Fruit fly (Drosophila melanogaster) whole organism, embryonic: Measurements from ENCODE around the gene udt.

Experiments
- Blimp-1 ChIP-seq: fragments of 200-800 bp; sonication (Bioruptor generic); optimal IDR thresholded peaks from 3 replicates; lab custom pipeline; 2018; ENCODE audit warnings: missing biosample characterization, missing genetic modification characterization, mild to moderate bottlenecking, moderate library complexity, missing genetic modification reagents
- CG12104 ChIP-seq: fragments of 200-800 bp; sonication (Bioruptor generic); optimal IDR thresholded peaks from 3 replicates; lab custom pipeline; 2016; ENCODE audit warnings: missing biosample characterization, missing genetic modification characterization
- CG12769 ChIP-seq: fragments of 200-800 bp; sonication (Bioruptor generic); optimal IDR thresholded peaks from 2 replicates; lab custom pipeline; 2019; ENCODE audit warnings: missing biosample characterization, mild to moderate bottlenecking, missing genetic modification characterization, moderate library complexity
- CG12942 ChIP-seq: fragments of 200-800 bp; sonication (Bioruptor generic); optimal IDR thresholded peaks from 3 replicates; lab custom pipeline; 2016; ENCODE audit warnings: missing biosample characterization, missing genetic modification characterization
- CG14050 ChIP-seq: fragments of 200-800 bp; sonication (Bioruptor generic); IDR thresholded peaks from 3 replicates; pipeline ENCODE4 v1.3.6; 2022; ENCODE audit warnings: missing biosample characterization, missing genetic modification characterization
- CG1792 ChIP-seq: fragments of 200-800 bp; sonication (Bioruptor generic); optimal IDR thresholded peaks from 2 replicates; lab custom pipeline; 2016; ENCODE audit warnings: missing biosample characterization, missing genetic modification characterization
- CG31365 ChIP-seq: fragments of 200-800 bp; sonication (Bioruptor generic); optimal IDR thresholded peaks from 2 replicates; lab custom pipeline; 2018; ENCODE audit warnings: missing biosample characterization, mild to moderate bottlenecking, missing genetic modification characterization
- CG3281 ChIP-seq: fragments of 200-800 bp; sonication (Bioruptor generic); optimal IDR thresholded peaks from 3 replicates; lab custom pipeline; 2017; ENCODE audit warnings: missing biosample characterization, mild to moderate bottlenecking, missing genetic modification characterization
- CG42726 ChIP-seq: fragments of 200-800 bp; sonication (Bioruptor generic); IDR thresholded peaks from 2 replicates; pipeline ENCODE4 v1.3.6; 2022; ENCODE audit warnings: missing biosample characterization, missing genetic modification characterization; ENCODE audit not compliant: partially characterized antibody
- CG5245 ChIP-seq: fragments of 200-800 bp; sonication (Bioruptor generic); optimal IDR thresholded peaks from 3 replicates; lab custom pipeline; 2016; ENCODE audit warnings: missing biosample characterization, missing genetic modification characterization
- CG7786 ChIP-seq: fragments of 200-800 bp; sonication (Bioruptor generic); optimal IDR thresholded peaks from 2 replicates; lab custom pipeline; 2016; ENCODE audit warnings: missing biosample characterization, missing genetic modification characterization
- CG7928 ChIP-seq: fragments of 200-800 bp; sonication (Bioruptor generic); optimal IDR thresholded peaks from 2 replicates; lab custom pipeline; 2017; ENCODE audit warnings: missing biosample characterization, mild to moderate bottlenecking, missing genetic modification characterization
- CG9437 ChIP-seq: fragments of 200-800 bp; sonication (Bioruptor generic); optimal IDR thresholded peaks from 2 replicates; lab custom pipeline; 2018; ENCODE audit warnings: missing biosample characterization, mild to moderate bottlenecking, missing genetic modification characterization
- Doc3 ChIP-seq: fragments of 200-800 bp; sonication (Bioruptor generic); IDR thresholded peaks from 3 replicates; pipeline ENCODE4 v1.3.6; 2022; ENCODE audit warnings: missing biosample characterization, missing genetic modification characterization; ENCODE audit not compliant: partially characterized antibody
- HmgD ChIP-seq: fragments of 200-800 bp; sonication (Bioruptor generic); optimal IDR thresholded peaks from 3 replicates; lab custom pipeline; 2016; ENCODE audit warnings: missing biosample characterization, missing genetic modification characterization
- NFAT ChIP-seq: fragments of 200-800 bp; sonication (Bioruptor generic); IDR thresholded peaks from 2 replicates; pipeline ENCODE4 v1.3.6; 2022; ENCODE audit warnings: missing biosample characterization, missing genetic modification characterization
- abd-A ChIP-seq: fragments of 200-800 bp; sonication (Bioruptor generic); optimal IDR thresholded peaks from 3 replicates; lab custom pipeline; 2019; ENCODE audit warnings: missing biosample characterization, mild to moderate bottlenecking, missing genetic modification characterization, moderate library complexity
- aop ChIP-seq: fragments of 200-800 bp; sonication (Bioruptor generic); IDR thresholded peaks from 2 replicates; pipeline ENCODE4 v1.3.6; 2022; ENCODE audit warnings: missing biosample characterization, missing genetic modification characterization
- ap ChIP-seq: fragments of 200-800 bp; sonication (Bioruptor generic); IDR thresholded peaks from 2 replicates; pipeline ENCODE4 v1.3.6; 2022; ENCODE audit warnings: missing biosample characterization, missing genetic modification characterization
- bigmax ChIP-seq: fragments of 200-800 bp; sonication (Bioruptor generic); optimal IDR thresholded peaks from 2 replicates; lab custom pipeline; 2018; ENCODE audit warnings: missing biosample characterization, mild to moderate bottlenecking, missing genetic modification characterization
- cwo ChIP-seq: fragments of 200-800 bp; sonication (Bioruptor generic); optimal IDR thresholded peaks from 3 replicates; lab custom pipeline; 2017; ENCODE audit warnings: missing biosample characterization, missing genetic modification characterization, mild to moderate bottlenecking, moderate library complexity, missing genetic modification reagents
- dm ChIP-seq: fragments of 200-800 bp; sonication (Bioruptor generic); optimal IDR thresholded peaks from 3 replicates; lab custom pipeline; 2016; ENCODE audit warnings: missing biosample characterization, missing genetic modification characterization
- ewg ChIP-seq: fragments of 200-800 bp; sonication (Bioruptor generic); optimal IDR thresholded peaks from 3 replicates; lab custom pipeline; 2017; ENCODE audit warnings: mild to moderate bottlenecking, missing biosample characterization, missing genetic modification reagents, missing genetic modification characterization
- grn ChIP-seq: fragments of 200-800 bp; sonication (Bioruptor generic); optimal IDR thresholded peaks from 3 replicates; lab custom pipeline; 2017; ENCODE audit warnings: missing biosample characterization, missing genetic modification characterization
- mirr ChIP-seq: fragments of 200-800 bp; sonication (Bioruptor generic); optimal IDR thresholded peaks from 3 replicates; lab custom pipeline; 2018; ENCODE audit warnings: missing biosample characterization, mild to moderate bottlenecking, missing genetic modification characterization
- oc ChIP-seq: fragments of 200-800 bp; sonication (Bioruptor generic); optimal IDR thresholded peaks from 2 replicates; lab custom pipeline; 2018; ENCODE audit warnings: missing biosample characterization, mild to moderate bottlenecking, missing genetic modification characterization, moderate library complexity
- otp ChIP-seq: fragments of 200-800 bp; sonication (Bioruptor generic); IDR thresholded peaks from 3 replicates; pipeline ENCODE4, ENCODE4 v1.3.6; 2022; ENCODE audit warnings: missing biosample characterization, missing genetic modification characterization
- phol ChIP-seq: fragments of 200-800 bp; sonication (Bioruptor generic); optimal IDR thresholded peaks from 3 replicates; lab custom pipeline; 2018; ENCODE audit warnings: missing biosample characterization, mild to moderate bottlenecking, missing genetic modification characterization, moderate library complexity
- pnt ChIP-seq: fragments of 200-800 bp; sonication (Bioruptor generic); optimal IDR thresholded peaks from 3 replicates; lab custom pipeline; 2016; ENCODE audit warnings: missing biosample characterization, missing genetic modification characterization
- run ChIP-seq: fragments of 200-800 bp; sonication (Bioruptor generic); optimal IDR thresholded peaks from 3 replicates; lab custom pipeline; 2018; ENCODE audit warnings: missing biosample characterization, mild to moderate bottlenecking, missing genetic modification characterization
- sug ChIP-seq: fragments of 200-800 bp; optimal IDR thresholded peaks from 2 replicates; lab custom pipeline; 2019; ENCODE audit warnings: missing biosample characterization, mild to moderate bottlenecking, missing genetic modification characterization, moderate library complexity
- tx ChIP-seq: fragments of 200-800 bp; sonication (Bioruptor generic); optimal IDR thresholded peaks from 2 replicates; lab custom pipeline; 2016; ENCODE audit warnings: missing biosample characterization, missing genetic modification characterization
- unc-4 ChIP-seq: fragments of 200-800 bp; sonication (Bioruptor generic); IDR thresholded peaks from 2 replicates; pipeline ENCODE4 v1.3.6; 2022; ENCODE audit warnings: missing biosample characterization, missing genetic modification characterization; ENCODE audit not compliant: partially characterized antibody
- vvl ChIP-seq: fragments of 200-800 bp; sonication (Bioruptor generic); IDR thresholded peaks from 2 replicates; pipeline ENCODE4 v1.3.6; 2022; ENCODE audit warnings: missing biosample characterization, missing genetic modification characterization
- yki ChIP-seq: fragments of >200 bp; optimal IDR thresholded peaks from 3 replicates; lab custom pipeline; 2018

The udt gene

DNA sequence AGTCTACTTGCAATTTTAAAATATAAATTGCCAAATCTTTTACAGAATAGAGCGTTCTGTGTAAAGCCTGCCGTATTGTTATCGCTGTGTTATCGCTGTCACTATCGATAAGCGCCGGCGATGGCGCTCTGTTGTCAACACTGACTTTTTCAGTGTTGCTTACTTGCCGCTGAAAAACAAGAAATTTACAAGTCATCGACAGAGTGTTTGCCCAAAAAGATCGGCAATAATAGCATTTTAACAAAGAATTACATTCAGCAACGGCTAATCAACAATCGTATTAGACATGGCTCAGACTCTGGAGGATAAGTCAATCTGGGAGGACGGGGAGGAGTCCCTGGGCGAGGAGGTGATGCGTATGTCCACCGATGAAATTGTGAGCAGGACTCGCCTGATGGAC is 10.3 kb downstream of the udt start, which contains the start of the genes RanBP3 and Rpt5 (continued):
- TF ChIP-seq CG7786 (GFP tag; lab: Kevin White, UChicago), result peak; percentile 65
- TF ChIP-seq phol, result peak; percentile 61
- TF ChIP-seq CG7928 (GFP tag; lab: Kevin White, UChicago), result no peak
- TF ChIP-seq sug (tag; lab: Kevin White, UChicago), result no peak
- peak; percentile 7 for TF ChIP-seq CG5245 (GFP tag; lab: Kevin White, UChicago)
- peak; percentile 58 for TF ChIP-seq dm (GFP tag; lab: Kevin White, UChicago)
- TF ChIP-seq Doc3 (GFP tag; lab: Robert Waterston, UW), result peak; percentile 66
- peak; percentile 55 for TF ChIP-seq HmgD (GFP tag; lab: Kevin White, UChicago)
- peak; percentile 82 for TF ChIP-seq unc-4 (GFP tag; lab: Robert Waterston, UW)
- peak; percentile 65 for TF ChIP-seq CG1792 (GFP tag; lab: Kevin White, UChicago)
- TF ChIP-seq bigmax, result no peak
- TF ChIP-seq pnt (GFP tag; lab: Kevin White, UChicago), result no peak
- TF ChIP-seq ap (GFP tag; lab: Robert Waterston, UW), result no peak
- TF ChIP-seq CG31365 (tag; lab: Kevin White, UChicago), result no peak
- TF ChIP-seq yki (lab: Kevin White, UChicago), result no peak
- TF ChIP-seq CG12104, result peak; percentile 0
- no peak for TF ChIP-seq CG14050 (GFP tag; lab: Robert Waterston, UW)
- TF ChIP-seq abd-A (tag; lab: Kevin White, UChicago), result no peak
- TF ChIP-seq CG12942 (GFP tag; lab: Kevin White, UChicago), result peak; percentile 32
- TF ChIP-seq CG9437, result no peak
- peak; percentile 44 for TF ChIP-seq tx (GFP tag; lab: Kevin White, UChicago)
- no peak for TF ChIP-seq ewg
- peak; percentile 79; the same call in 1 of the 2 replicates for TF ChIP-seq CG42726 (GFP tag; lab: Robert Waterston, UW)
- peak; percentile 44 for TF ChIP-seq mirr

DNA sequence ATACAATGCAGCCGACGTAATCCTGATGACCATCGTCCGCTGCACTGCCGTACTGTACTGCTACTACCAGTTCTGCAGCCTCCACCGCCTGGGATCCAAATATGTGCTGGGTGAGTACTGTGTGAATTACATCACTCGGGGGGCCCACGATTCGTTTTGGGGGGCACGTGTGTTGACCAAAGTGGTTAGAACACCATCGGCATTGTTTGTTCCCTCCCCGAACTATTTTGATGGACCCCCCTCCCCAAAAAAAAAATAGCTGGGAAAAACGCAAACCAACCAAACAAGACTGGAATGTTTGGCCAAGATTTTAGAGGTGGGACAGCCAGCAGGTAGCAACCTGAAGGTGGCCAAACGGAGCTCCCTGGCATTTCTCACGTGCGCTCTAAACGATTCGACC is 15.6 kb downstream of the udt start:
- TF ChIP-seq cwo (GFP tag; lab: Kevin White, UChicago) (peak; percentile 57), CG3281 (GFP tag; lab: Kevin White, UChicago) (no peak), otp (GFP tag; lab: Robert Waterston, UW) (peak; percentile 31; the same call in 1 of the 3 replicates)

DNA sequence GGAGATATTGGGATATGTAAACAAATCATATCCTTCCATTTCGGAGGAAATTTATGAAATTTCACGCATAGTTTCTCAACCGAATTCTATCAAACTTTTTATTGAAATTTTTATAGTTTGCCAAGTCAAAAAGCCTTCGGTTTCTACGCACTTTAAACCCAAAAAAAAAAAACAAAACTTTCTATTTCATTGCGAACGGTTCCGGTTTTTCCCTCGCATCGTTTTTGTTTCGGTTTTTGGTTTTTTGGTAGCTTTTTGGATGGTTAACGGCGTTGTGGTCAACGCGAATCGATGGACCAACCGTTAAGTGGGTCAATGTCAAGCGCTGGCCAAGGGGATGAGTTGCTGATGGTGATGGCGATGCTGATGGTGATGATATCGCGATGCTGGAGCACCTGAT is 22.1 kb downstream of the udt start:
- TF ChIP-seq run (peak; percentile 12), oc (tag; lab: Kevin White, UChicago) (peak; percentile 4), CG12769 (tag; lab: Kevin White, UChicago) (peak; percentile 13), vvl (peak; percentile 50; the same call in 1 of the 2 replicates), aop (GFP tag; lab: Robert Waterston, UW) (no peak), grn (peak; percentile 33), Blimp-1 (GFP tag; lab: Kevin White, UChicago) (peak; percentile 91), NFAT (GFP tag; lab: Robert Waterston, UW) (no peak)
